Worm (Caenorhabditis elegans): ENCODE data around the gene T19H12.3.

T19H12.3 gene

DNA sequence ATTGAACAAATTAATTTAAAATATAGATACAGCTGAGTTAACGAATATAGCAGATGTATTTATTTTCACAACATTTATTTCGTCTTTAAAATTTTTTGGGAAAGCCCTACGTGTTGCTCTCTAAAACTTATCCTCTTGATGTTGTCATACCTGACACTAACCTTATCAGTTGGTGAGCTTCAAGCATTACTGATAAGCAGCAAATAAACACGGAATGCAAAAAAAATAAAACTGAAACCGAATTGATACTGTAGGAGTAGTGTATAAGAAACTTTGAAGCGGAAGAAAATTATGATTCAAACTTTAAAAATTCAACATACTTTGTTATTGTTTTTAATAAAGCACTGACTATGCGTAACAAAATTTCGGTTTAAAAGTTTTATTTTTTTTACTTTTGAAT lies 49.6 kb downstream of the T19H12.3 start:
- no peak for TF ChIP-seq tbx-37 (GFP tag; conservative IDR thresholded peaks at IDR 0.05)
- no peak for TF ChIP-seq pes-1 (GFP tag; IDR thresholded peaks at IDR 0.05)
- TF ChIP-seq ceh-36 (tag; optimal IDR thresholded peaks at IDR 0.05): no peak
- TF ChIP-seq flt-1 (GFP tag; IDR thresholded peaks at IDR 0.05): no peak
- TF ChIP-seq ets-7 (tag; optimal IDR thresholded peaks at IDR 0.05): no peak
- no peak for TF ChIP-seq ceh-13 (GFP tag; optimal IDR thresholded peaks at IDR 0.05)
- TF ChIP-seq aly-1 (tag; optimal IDR thresholded peaks at IDR 0.05): no peak
- TF ChIP-seq scrt-1 (GFP tag; IDR thresholded peaks at IDR 0.05): no peak
- no peak for TF ChIP-seq sea-1 (GFP tag; conservative IDR thresholded peaks at IDR 0.05)
- no peak for TF ChIP-seq tra-4 (tag; optimal IDR thresholded peaks at IDR 0.05)
- no peak for TF ChIP-seq ama-1 (optimal IDR thresholded peaks at IDR 0.05)
- no peak for TF ChIP-seq hmg-4 (GFP tag; optimal IDR thresholded peaks at IDR 0.05)
- TF ChIP-seq hmbx-1 (tag; optimal IDR thresholded peaks at IDR 0.05): no peak

All from whole organism, early embryonic.